Fruit fly (Drosophila melanogaster): ENCODE data around the gene nan.

DNA sequence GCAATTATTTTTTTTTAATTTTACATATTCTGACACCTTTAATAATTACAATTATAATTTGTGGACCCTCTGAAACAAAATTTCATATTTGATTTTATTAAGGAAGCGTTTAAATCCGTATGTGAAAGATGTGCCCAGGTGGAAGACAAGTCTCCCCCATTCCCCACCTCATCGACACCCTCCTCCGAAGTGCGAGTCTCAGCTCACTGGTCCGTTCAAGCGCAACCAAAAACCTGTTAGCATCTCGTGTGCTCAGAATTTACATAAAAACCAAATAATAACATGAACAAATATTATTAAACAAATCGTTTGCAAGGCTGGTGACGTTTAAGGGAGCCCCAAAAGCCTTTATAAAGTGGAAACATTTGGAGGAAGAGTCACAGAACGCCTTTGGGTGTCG lies 46.9 kb upstream of the nan start, which contains the start of gene CG7906:
- TF ChIP-seq kay (GFP tag; ENCODE audit: borderline replicate concordance) (no peak), tj (GFP tag; optimal IDR thresholded peaks at IDR 0.05) (no peak), CG1620 (GFP tag; optimal IDR thresholded peaks at IDR 0.05) (no peak)
